Fruit fly (Drosophila melanogaster) whole organism, prepupa: Measurements from ENCODE around the gene Osi9.

Experiments used
- CG10631 ChIP-seq: fragments of 200-800 bp; sonication (Bioruptor generic); optimal IDR thresholded peaks from 2 replicates; lab custom pipeline; 2016; ENCODE audit warnings: missing biosample characterization, missing genetic modification characterization
- CG11762 ChIP-seq: fragments of 200-800 bp; sonication (Bioruptor generic); optimal IDR thresholded peaks from 3 replicates; lab custom pipeline; 2016; ENCODE audit warnings: missing biosample characterization, missing genetic modification characterization; ENCODE audit not compliant: insufficient read depth
- CG3919 ChIP-seq: fragments of 200-800 bp; sonication (Bioruptor generic); optimal IDR thresholded peaks from 3 replicates; lab custom pipeline; 2016; ENCODE audit warnings: missing biosample characterization, missing genetic modification characterization
- CG6808 ChIP-seq: fragments of 200-800 bp; sonication (Bioruptor generic); optimal IDR thresholded peaks from 3 replicates; lab custom pipeline; 2017; ENCODE audit warnings: missing biosample characterization, missing genetic modification characterization, mild to moderate bottlenecking, moderate library complexity, missing genetic modification reagents
- CG8319 ChIP-seq: fragments of 200-800 bp; sonication (Bioruptor generic); optimal IDR thresholded peaks from 3 replicates; lab custom pipeline; 2016; ENCODE audit warnings: missing biosample characterization, missing genetic modification characterization
- Ets96B ChIP-seq: fragments of 200-800 bp; optimal IDR thresholded peaks from 2 replicates; lab custom pipeline; 2019; ENCODE audit warnings: missing biosample characterization, mild to moderate bottlenecking, missing genetic modification characterization, moderate library complexity
- Hr39 ChIP-seq: fragments of 200-800 bp; sonication (Bioruptor generic); optimal IDR thresholded peaks from 2 replicates; lab custom pipeline; 2016; ENCODE audit warnings: missing biosample characterization, missing genetic modification characterization
- Hr4 ChIP-seq: fragments of 200-800 bp; sonication (Bioruptor generic); optimal IDR thresholded peaks from 3 replicates; lab custom pipeline; 2016; ENCODE audit warnings: missing biosample characterization, missing genetic modification characterization
- Lpt ChIP-seq: fragments of 200-800 bp; sonication (Bioruptor generic); optimal IDR thresholded peaks from 3 replicates; lab custom pipeline; 2016; ENCODE audit warnings: missing biosample characterization, missing genetic modification characterization
- Met ChIP-seq: fragments of 200-800 bp; sonication (Bioruptor generic); optimal IDR thresholded peaks from 3 replicates; lab custom pipeline; 2016; ENCODE audit warnings: missing biosample characterization, missing genetic modification characterization
- Sox102F ChIP-seq: fragments of 200-800 bp; sonication (Bioruptor generic); optimal IDR thresholded peaks from 2 replicates; lab custom pipeline; 2016; ENCODE audit warnings: missing biosample characterization, mild to moderate bottlenecking, missing genetic modification characterization

dm6 chr3R:6211041-6211377 is 49.0 kb upstream of the Osi9 start:
- TF ChIP-seq CG10631 (GFP tag; lab: Kevin White, UChicago) (no peak), CG11762 (GFP tag; lab: Kevin White, UChicago) (no peak), Ets96B (tag; lab: Kevin White, UChicago) (no peak), Met (GFP tag; lab: Kevin White, UChicago) (no peak), Hr39 (no peak), CG8319 (GFP tag; lab: Kevin White, UChicago) (no peak), Hr4 (GFP tag; lab: Kevin White, UChicago) (no peak), Lpt (GFP tag; lab: Kevin White, UChicago) (no peak), CG6808 (GFP tag; lab: Kevin White, UChicago) (no peak), Sox102F (GFP tag; lab: Kevin White, UChicago) (no peak), CG3919 (no peak)
